Worm (Caenorhabditis elegans) whole organism, young adult: ENCODE measurements around the gene swm-1.

ENCODE experiments used
- B0035.1 ChIP-seq: sonication (generic microtip); optimal IDR thresholded peaks from 2 replicates; lab custom pipeline; 2016; ENCODE audit warnings: missing genetic modification characterization, mild to moderate bottlenecking, missing compliant biosample characterization, missing genotype, missing genetic modification reagents
- B0261.1 ChIP-seq: sonication (generic microtip); optimal IDR thresholded peaks from 2 replicates; lab custom pipeline; 2016; ENCODE audit warnings: mild to moderate bottlenecking, missing genetic modification characterization, moderate library complexity, missing compliant biosample characterization
- F23B12.7 ChIP-seq: sonication (generic microtip); optimal IDR thresholded peaks from 2 replicates; lab custom pipeline; 2017; ENCODE audit warnings: missing genetic modification characterization, mild to moderate bottlenecking, missing compliant biosample characterization, antibody characterized with exemption, moderate library complexity; ENCODE audit not compliant: insufficient read depth
- F49E8.2 ChIP-seq: sonication (generic microtip); optimal IDR thresholded peaks from 3 replicates; lab custom pipeline; 2017; ENCODE audit warnings: missing genetic modification characterization, mild to moderate bottlenecking, missing compliant biosample characterization, antibody characterized with exemption, moderate library complexity; ENCODE audit not compliant: insufficient read depth
- F52B5.7 ChIP-seq: sonication (generic microtip); optimal IDR thresholded peaks from 2 replicates; lab custom pipeline; 2016; ENCODE audit warnings: mild to moderate bottlenecking, missing genetic modification characterization, missing compliant biosample characterization
- F57A8.1 ChIP-seq: fragments of 200-800 bp; sonication (Bioruptor generic); optimal IDR thresholded peaks from 2 replicates; lab custom pipeline; 2018; ENCODE audit warnings: mild to moderate bottlenecking, missing genetic modification characterization, moderate library complexity, missing compliant biosample characterization
- K11D2.4 ChIP-seq: fragments of 200-800 bp; sonication (Bioruptor generic); IDR thresholded peaks from 2 replicates; pipeline ENCODE4 v1.3.6; 2022; ENCODE audit warnings: missing genetic modification reagents, missing genetic modification characterization, missing compliant biosample characterization
- akir-1 ChIP-seq: fragments of 200-800 bp; sonication (Bioruptor generic); optimal IDR thresholded peaks from 2 replicates; lab custom pipeline; 2018; ENCODE audit warnings: mild to moderate bottlenecking, missing genetic modification characterization, moderate library complexity, missing compliant biosample characterization
- cebp-1 ChIP-seq, 2 experiments: fragments of 200-800 bp in 1 of 2; sonication (Bioruptor generic) in 1 of 2; sonication (generic microtip) in 1 of 2; IDR thresholded peaks in 1 of 2; optimal IDR thresholded peaks in 1 of 2; 2 replicates each; pipeline versions ENCODE4 v1.3.6 to Lab custom; 2017 to 2022; ENCODE audit warnings: missing compliant biosample characterization in 2 of 2, missing genetic modification characterization in 2 of 2, mild to moderate bottlenecking in 1 of 2, missing genetic modification reagents in 1 of 2, moderate library complexity in 1 of 2
- ceh-79 ChIP-seq: sonication (generic microtip); optimal IDR thresholded peaks from 2 replicates; lab custom pipeline; 2017; ENCODE audit warnings: mild to moderate bottlenecking, missing genetic modification characterization, missing compliant biosample characterization
- ceh-91 ChIP-seq: fragments of 200-800 bp; sonication (Bioruptor generic); IDR thresholded peaks from 2 replicates; pipeline ENCODE4 v1.3.6; 2022; ENCODE audit warnings: missing genetic modification reagents, missing genetic modification characterization, missing compliant biosample characterization
- dox-1 ChIP-seq: fragments of 200-800 bp; sonication (Bioruptor generic); IDR thresholded peaks from 2 replicates; pipeline ENCODE4 v1.3.6; 2022; ENCODE audit warnings: missing genetic modification reagents, missing genetic modification characterization, missing compliant biosample characterization
- fkh-3 ChIP-seq: sonication (generic microtip); optimal IDR thresholded peaks from 2 replicates; lab custom pipeline; 2016; ENCODE audit warnings: mild to moderate bottlenecking, missing genetic modification characterization, missing compliant biosample characterization
- lag-1 ChIP-seq: fragments of 200-800 bp; sonication (Bioruptor generic); IDR thresholded peaks from 2 replicates; pipeline ENCODE4 v1.3.6; 2022; ENCODE audit warnings: missing genetic modification reagents, missing genetic modification characterization, missing compliant biosample characterization
- let-607 ChIP-seq, 2 experiments: fragments of 200-800 bp in 1 of 2; sonication (Bioruptor generic) in 1 of 2; sonication (generic microtip) in 1 of 2; optimal IDR thresholded peaks; 2 replicates each; lab custom pipeline; 2016 to 2018; ENCODE audit warnings: mild to moderate bottlenecking in 2 of 2, missing compliant biosample characterization in 2 of 2, missing genetic modification characterization in 2 of 2, moderate library complexity in 2 of 2, missing genotype in 1 of 2
- lin-35 ChIP-seq, 3 experiments: fragments of 150-350 bp in 2 of 3; sonication (generic microtip) in 1 of 3; optimal IDR thresholded peaks; 2 replicates each; lab custom pipeline; 2014 to 2018; ENCODE audit warnings: missing biosample characterization in 3 of 3, missing genetic modification characterization in 3 of 3, missing genetic modification reagents in 3 of 3
- lsy-27 ChIP-seq: sonication (generic microtip); optimal IDR thresholded peaks from 2 replicates; lab custom pipeline; 2017; ENCODE audit warnings: missing genetic modification characterization, mild to moderate bottlenecking, missing compliant biosample characterization, antibody characterized with exemption, missing genotype, borderline replicate concordance; ENCODE audit not compliant: insufficient read depth
- mcd-1 ChIP-seq: fragments of 200-800 bp; sonication (Bioruptor generic); IDR thresholded peaks from 2 replicates; pipeline ENCODE4 v1.3.6; 2022; ENCODE audit warnings: missing genetic modification reagents, missing genetic modification characterization, missing compliant biosample characterization
- mes-4 ChIP-seq: sonication (generic microtip); optimal IDR thresholded peaks from 2 replicates; lab custom pipeline; 2016; ENCODE audit warnings: missing genotype, missing genetic modification characterization, missing compliant biosample characterization
- nfya-2 ChIP-seq: fragments of 200-800 bp; sonication (Bioruptor generic); IDR thresholded peaks from 2 replicates; pipeline ENCODE4 v1.3.6; 2022; ENCODE audit warnings: missing genetic modification reagents, missing genetic modification characterization, missing compliant biosample characterization
- nhr-27 ChIP-seq: fragments of 200-800 bp; sonication (Bioruptor generic); optimal IDR thresholded peaks from 2 replicates; lab custom pipeline; 2018; ENCODE audit warnings: mild to moderate bottlenecking, missing genetic modification characterization, moderate library complexity, missing compliant biosample characterization
- nhr-80 ChIP-seq: sonication (generic microtip); optimal IDR thresholded peaks from 2 replicates; lab custom pipeline; 2016; ENCODE audit warnings: missing genetic modification characterization, missing compliant biosample characterization
- nhr-90 ChIP-seq: sonication (generic microtip); optimal IDR thresholded peaks from 2 replicates; lab custom pipeline; 2016; ENCODE audit warnings: missing genotype, mild to moderate bottlenecking, missing genetic modification characterization, missing compliant biosample characterization
- pbrm-1 ChIP-seq: fragments of 200-800 bp; sonication (Bioruptor generic); IDR thresholded peaks from 2 replicates; pipeline ENCODE4 v1.3.6; 2022; ENCODE audit warnings: missing genetic modification reagents, missing genetic modification characterization, missing compliant biosample characterization
- rcor-1 ChIP-seq: fragments of 200-800 bp; sonication (Bioruptor generic); IDR thresholded peaks from 2 replicates; pipeline ENCODE4 v1.3.6; 2022; ENCODE audit warnings: missing genetic modification reagents, missing genetic modification characterization, missing compliant biosample characterization
- repo-1 ChIP-seq: sonication (generic microtip); optimal IDR thresholded peaks from 2 replicates; lab custom pipeline; 2017; ENCODE audit warnings: mild to moderate bottlenecking, missing genetic modification characterization, missing compliant biosample characterization
- sea-2 ChIP-seq: fragments of 200-800 bp; sonication (Bioruptor generic); IDR thresholded peaks from 2 replicates; pipeline ENCODE4 v1.3.6; 2022; ENCODE audit warnings: missing genetic modification characterization, missing compliant biosample characterization
- snpc-1.1 ChIP-seq: sonication (generic microtip); optimal IDR thresholded peaks from 2 replicates; lab custom pipeline; 2017; ENCODE audit warnings: missing genetic modification characterization, mild to moderate bottlenecking, missing compliant biosample characterization, antibody characterized with exemption, moderate library complexity, missing genotype, missing genetic modification reagents; ENCODE audit not compliant: insufficient read depth
- sptf-2 ChIP-seq: fragments of 200-800 bp; sonication (Bioruptor generic); optimal IDR thresholded peaks from 2 replicates; lab custom pipeline; 2018; ENCODE audit warnings: mild to moderate bottlenecking, missing genetic modification characterization, missing compliant biosample characterization
- xnd-1 ChIP-seq: sonication (generic microtip); optimal IDR thresholded peaks from 2 replicates; lab custom pipeline; 2016; ENCODE audit warnings: missing genotype, missing genetic modification reagents, missing genetic modification characterization, missing compliant biosample characterization
- zim-3 ChIP-seq: sonication (generic microtip); optimal IDR thresholded peaks from 2 replicates; lab custom pipeline; 2017; ENCODE audit warnings: mild to moderate bottlenecking, missing genetic modification characterization, moderate library complexity, missing compliant biosample characterization

Gene swm-1

DNA sequence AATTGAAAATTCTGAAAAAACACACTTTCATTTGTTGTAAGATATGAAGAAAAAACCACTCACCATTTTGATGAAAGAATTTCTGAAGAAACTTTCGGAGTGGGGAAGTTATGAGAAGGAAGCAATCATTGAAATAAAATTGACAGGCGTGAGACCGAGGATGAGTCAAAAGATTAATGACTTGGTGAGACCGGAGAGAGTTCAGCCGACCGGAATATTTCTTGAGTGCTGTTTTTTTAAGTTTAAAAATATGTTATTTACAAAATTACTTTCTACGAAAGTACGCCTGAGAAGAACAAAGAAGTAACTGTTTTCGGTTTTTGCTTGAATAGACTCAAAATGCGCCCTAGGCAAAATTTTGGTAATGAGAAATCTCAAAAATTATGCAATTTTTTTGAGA lies 1.6 kb upstream of the swm-1 start, which contains the start of gene C25E10.10:
Gene C25E10.10, minus strand, starts transcription at position 101 of the 400 bp plus-strand sequence.
- TF ChIP-seq F52B5.7 (tag; lab: Kevin White, UChicago): no peak
- TF ChIP-seq nhr-90: no peak
- TF ChIP-seq zim-3: no peak
- no peak for TF ChIP-seq lag-1
- no peak for TF ChIP-seq rcor-1 (GFP tag; lab: Robert Waterston, UW)
- no peak for TF ChIP-seq akir-1 (GFP tag; lab: Kevin White, UChicago)
- no peak for TF ChIP-seq fkh-3
- no peak for TF ChIP-seq F57A8.1 (GFP tag; lab: Kevin White, UChicago)
- TF ChIP-seq pbrm-1 (GFP tag; lab: Robert Waterston, UW): no peak
- no peak for TF ChIP-seq mcd-1 (GFP tag; lab: Robert Waterston, UW)
- no peak for TF ChIP-seq B0261.1 (tag; lab: Kevin White, UChicago)
- TF ChIP-seq nfya-2 (GFP tag; lab: Robert Waterston, UW): no peak

DNA sequence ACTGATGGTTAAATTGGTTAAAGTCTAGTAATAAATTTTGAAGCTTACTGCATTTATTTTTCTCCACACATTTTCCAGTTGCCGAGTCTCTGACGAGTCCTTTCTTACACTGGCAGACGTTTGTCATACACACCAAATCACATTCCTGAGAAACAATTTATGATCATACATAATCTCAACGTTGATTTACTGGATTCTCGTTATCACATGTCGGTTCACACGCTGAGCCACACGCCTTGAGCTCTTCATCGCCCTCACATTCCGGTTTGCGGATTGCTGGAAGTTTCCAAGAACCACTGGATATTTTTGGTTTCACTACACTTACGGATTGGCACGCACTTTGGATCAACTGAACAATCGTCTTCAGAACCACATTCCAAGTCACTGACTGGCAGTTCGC lies 973 bp upstream of the swm-1 start:
- TF ChIP-seq nhr-27 (tag; lab: Kevin White, UChicago): no peak
- TF ChIP-seq ceh-91 (GFP tag; lab: Robert Waterston, UW): no peak

DNA sequence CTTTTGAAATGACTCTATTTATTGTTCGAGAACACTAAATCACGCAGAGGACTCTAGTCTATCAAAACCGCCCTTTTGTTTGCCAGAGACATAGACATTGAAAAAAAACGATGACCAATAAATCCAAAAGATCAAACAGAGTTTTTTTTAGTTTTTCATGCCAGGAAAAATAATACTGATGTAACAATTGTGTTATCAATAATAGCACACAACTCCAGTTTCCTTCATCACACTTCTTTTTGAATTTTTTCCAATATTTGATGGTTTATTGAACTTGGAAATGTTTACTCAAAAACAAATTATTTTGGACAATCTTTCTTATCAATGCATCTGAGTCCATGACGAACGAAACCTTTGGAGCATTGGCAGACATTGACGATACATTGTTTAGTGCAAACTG lies 702 bp downstream of the swm-1 start, which contains the start of gene C25E10.8:
Gene C25E10.8, minus strand, starts transcription at position 101 of the 400 bp plus-strand sequence.
- TF ChIP-seq nfya-2 (GFP tag; lab: Robert Waterston, UW): no peak
- no peak for TF ChIP-seq sptf-2
- TF ChIP-seq nhr-80 (tag; lab: Kevin White, UChicago): no peak
- no peak for TF ChIP-seq sea-2
- TF ChIP-seq mes-4 (tag; lab: Kevin White, UChicago): no peak
- TF ChIP-seq repo-1 (tag; lab: Kevin White, UChicago): no peak
- no peak for TF ChIP-seq lag-1
- no peak for TF ChIP-seq lin-35 (GFP tag; optimal IDR thresholded peaks at IDR 0.05; lab: Kevin White, UChicago)
- no peak for TF ChIP-seq F49E8.2 (tag; lab: Kevin White, UChicago)
- TF ChIP-seq cebp-1 (GFP tag; IDR thresholded peaks at IDR 0.05; lab: Robert Waterston, UW): no peak
- TF ChIP-seq cebp-1 (tag; optimal IDR thresholded peaks at IDR 0.05; lab: Kevin White, UChicago): no peak
- TF ChIP-seq ceh-79 (tag; lab: Kevin White, UChicago): no peak
- no peak for TF ChIP-seq snpc-1.1 (tag; lab: Kevin White, UChicago)

DNA sequence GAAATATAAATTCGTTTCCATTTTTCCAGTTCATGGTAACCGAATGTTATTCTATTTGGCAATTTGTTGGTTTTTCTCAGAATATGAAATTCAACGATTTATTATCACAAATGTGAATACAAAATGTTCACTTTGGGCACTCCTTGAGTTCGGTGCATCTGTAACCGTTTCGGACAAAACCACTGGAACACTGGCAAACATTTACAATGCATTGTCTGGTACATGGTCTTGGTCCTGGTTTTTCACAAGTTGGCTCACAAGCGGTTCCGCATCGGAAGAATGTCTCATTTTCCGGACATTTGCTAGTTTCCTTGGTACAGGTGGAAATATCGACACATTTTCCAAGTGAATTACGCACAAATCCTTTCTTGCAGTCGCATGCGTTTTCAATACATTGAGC lies 1.4 kb downstream of the swm-1 start:
- TF ChIP-seq B0035.1 (tag; lab: Kevin White, UChicago) (no peak), lsy-27 (tag; lab: Kevin White, UChicago) (no peak), K11D2.4 (GFP tag; lab: Robert Waterston, UW) (no peak), nhr-27 (tag; lab: Kevin White, UChicago) (no peak), cebp-1 (GFP tag; IDR thresholded peaks at IDR 0.05; lab: Robert Waterston, UW) (no peak), cebp-1 (tag; optimal IDR thresholded peaks at IDR 0.05; lab: Kevin White, UChicago) (no peak), xnd-1 (tag; lab: Kevin White, UChicago) (no peak), F23B12.7 (tag; lab: Kevin White, UChicago) (no peak), dox-1 (GFP tag; lab: Robert Waterston, UW) (no peak), let-607 (tag; optimal IDR thresholded peaks at IDR 0.05; lab: Kevin White, UChicago) (no peak)
- TF ChIP-seq, all 124 proteins: peak for 0
